Worm (Caenorhabditis elegans) whole organism, early embryonic: Measurements from ENCODE around the gene C54D10.9.

Source experiments
- ama-1 ChIP-seq: fragments of 150-350 bp; optimal IDR thresholded peaks from 2 replicates; lab custom pipeline; 2014
- hnd-1 ChIP-seq: sonication (generic microtip); optimal IDR thresholded peaks from 2 replicates; lab custom pipeline; 2016; ENCODE audit warnings: missing genetic modification characterization, missing compliant biosample characterization

- no peak for TF ChIP-seq hnd-1 (tag; lab: Kevin White, UChicago)
- no peak for TF ChIP-seq ama-1 (lab: Kevin White, UChicago)
These were observed 3.5 kb downstream of the C54D10.9 start, which contains the start of gene F28C1.1 for ce11 chrV:12450441-12450840.
